Fruit fly (Drosophila melanogaster): ENCODE results near the gene chinmo.
A peak's percentile ranks its signal among the peaks of the same experiment; 100 is the strongest.

chinmo gene

dm6 chr2L:1629206-1629959 lies 21.7 kb upstream of the chinmo start:
- TF ChIP-seq CG10462 (GFP tag; optimal IDR thresholded peaks at IDR 0.05) (no peak), CG17612 (GFP tag; IDR thresholded peaks at IDR 0.05) (0 out of 2 replicates have a peak, but pooled peaks have one; percentile 5), Hr51 (GFP tag; optimal IDR thresholded peaks at IDR 0.05) (peak in 1 of 2 experiments; percentile 69), CG16863 (GFP tag; optimal IDR thresholded peaks at IDR 0.05) (no peak), CG9817 (tag; optimal IDR thresholded peaks at IDR 0.05) (peak; percentile 54), CG12219 (GFP tag; optimal IDR thresholded peaks at IDR 0.05) (peak; percentile 27), CG7928 (GFP tag; optimal IDR thresholded peaks at IDR 0.05) (peak; percentile 6), ci (GFP tag; IDR thresholded peaks at IDR 0.05) (peak; percentile 52; the same call in 1 of the 3 replicates), chn (GFP tag; optimal IDR thresholded peaks at IDR 0.05) (no peak), B-H1 (GFP tag; IDR thresholded peaks at IDR 0.05) (peak; percentile 18; the same call in 1 of the 3 replicates), CHES-1-like (GFP tag; optimal IDR thresholded peaks at IDR 0.05) (no peak), unpg (GFP tag; optimal IDR thresholded peaks at IDR 0.05) (peak; percentile 56), MBD-R2 (GFP tag; IDR thresholded peaks at IDR 0.05) (peak; percentile 22; the same call in 1 of the 2 replicates), tin (GFP tag; optimal IDR thresholded peaks at IDR 0.05) (no peak), ATbp (GFP tag; optimal IDR thresholded peaks at IDR 0.05) (peak; percentile 1), BtbVII (GFP tag; optimal IDR thresholded peaks at IDR 0.05) (peak; percentile 34), CG12391 (tag; optimal IDR thresholded peaks at IDR 0.05) (peak; percentile 62), CG30431 (GFP tag; optimal IDR thresholded peaks at IDR 0.05) (no peak), Optix (GFP tag; IDR thresholded peaks at IDR 0.05) (no peak), al (GFP tag; IDR thresholded peaks at IDR 0.05) (peak; percentile 54; the same call in 1 of the 2 replicates), HmgZ (tag; optimal IDR thresholded peaks at IDR 0.05) (peak; percentile 55), Chrac-16 (GFP tag; optimal IDR thresholded peaks at IDR 0.05) (peak; percentile 47), stwl (tag; optimal IDR thresholded peaks at IDR 0.05) (no peak), ems (GFP tag; optimal IDR thresholded peaks at IDR 0.05) (peak; percentile 12), CG3847 (GFP tag; IDR thresholded peaks at IDR 0.05) (peak; percentile 59; the same call in 1 of the 2 replicates), row (GFP tag; IDR thresholded peaks at IDR 0.05) (peak; percentile 81), eyg (GFP tag; optimal IDR thresholded peaks at IDR 0.05) (no peak), ac (GFP tag; optimal IDR thresholded peaks at IDR 0.05) (no peak), zfh2 (GFP tag; optimal IDR thresholded peaks at IDR 0.05) (peak; percentile 63), CTCF (GFP tag; optimal IDR thresholded peaks at IDR 0.05) (no peak), ken (GFP tag; IDR thresholded peaks at IDR 0.05) (no peak), CG14965 (GFP tag; optimal IDR thresholded peaks at IDR 0.05; ENCODE audit: borderline replicate concordance) (no peak), otp (GFP tag; IDR thresholded peaks at IDR 0.05) (0 out of 3 replicates have a peak, but pooled peaks have one; percentile 26), CG6689 (GFP tag; IDR thresholded peaks at IDR 0.05) (no peak), HLHmδ (GFP tag; optimal IDR thresholded peaks at IDR 0.05) (no peak), ttk (GFP tag; IDR thresholded peaks at IDR 0.05) (0 out of 2 replicates have a peak, but pooled peaks have one; percentile 36), tgo (GFP tag; IDR thresholded peaks at IDR 0.05) (peak; percentile 73), CG15011 (GFP tag; optimal IDR thresholded peaks at IDR 0.05) (peak; percentile 5), abd-A (tag; optimal IDR thresholded peaks at IDR 0.05) (no peak), ase (GFP tag; IDR thresholded peaks at IDR 0.05) (0 out of 3 replicates have a peak, but pooled peaks have one; percentile 5), CG2875 (GFP tag; optimal IDR thresholded peaks at IDR 0.05) (no peak), schlank (tag; optimal IDR thresholded peaks at IDR 0.05) (no peak), Poxn (GFP tag; IDR thresholded peaks at IDR 0.05) (no peak), Hand (GFP tag; optimal IDR thresholded peaks at IDR 0.05) (peak; percentile 57), CG10543 (GFP tag; optimal IDR thresholded peaks at IDR 0.05) (peak; percentile 9), HmgD (GFP tag; optimal IDR thresholded peaks at IDR 0.05) (no peak), prd (optimal IDR thresholded peaks at IDR 0.05) (no peak), prd (GFP tag; IDR thresholded peaks at IDR 0.05) (peak; percentile 48; the same call in 2 of the 3 replicates), CG10147 (GFP tag; optimal IDR thresholded peaks at IDR 0.05) (peak; percentile 36), Camta (GFP tag; optimal IDR thresholded peaks at IDR 0.05) (no peak)
